Worm (Caenorhabditis elegans) whole organism, L4/young adult: ENCODE data around the gene F47B8.5.

Experiments used
- W03F9.2 ChIP-seq: fragments of 150-350 bp; optimal IDR thresholded peaks from 2 replicates; lab custom pipeline; 2014; ENCODE audit warnings: missing biosample characterization, missing genetic modification characterization
- dao-5 ChIP-seq: sonication (generic microtip); optimal IDR thresholded peaks from 2 replicates; lab custom pipeline; 2016; ENCODE audit warnings: missing genotype, missing genetic modification characterization, moderate library complexity, missing compliant biosample characterization
- him-1 ChIP-seq: sonication (generic microtip); optimal IDR thresholded peaks from 2 replicates; lab custom pipeline; 2016; ENCODE audit warnings: missing genotype, missing genetic modification reagents, missing genetic modification characterization, missing compliant biosample characterization

ce11 chrV:14364586-14365248 lies 37.0 kb upstream of the F47B8.5 start:
- TF ChIP-seq him-1 (tag; lab: Kevin White, UChicago) (no peak), dao-5 (tag; lab: Kevin White, UChicago) (no peak), W03F9.2 (tag; lab: Kevin White, UChicago) (no peak)
